Worm (Caenorhabditis elegans): ENCODE data around the gene C50F4.6.

C50F4.6 gene

ce11 chrV:9546860-9547269, 973 bp downstream of the C50F4.6 start, which contains the start of gene his-37:
TSS of gene his-37 (plus strand) at chrV:9547105.
- TF ChIP-seq zip-8 (tag; optimal IDR thresholded peaks at IDR 0.05) (no peak), nhr-28 (tag; optimal IDR thresholded peaks at IDR 0.05) (peak; percentile 33), nhr-12 (tag; optimal IDR thresholded peaks at IDR 0.05) (no peak), sptf-1 (tag; optimal IDR thresholded peaks at IDR 0.05) (peak; percentile 76), pha-4 (tag; optimal IDR thresholded peaks at IDR 0.05) (peak; percentile 95), elt-3 (tag; optimal IDR thresholded peaks at IDR 0.05) (peak; percentile 54), nhr-76 (tag; optimal IDR thresholded peaks at IDR 0.05) (no peak), ceh-39 (tag; optimal IDR thresholded peaks at IDR 0.05) (peak; percentile 86), nhr-2 (tag; optimal IDR thresholded peaks at IDR 0.05) (peak; percentile 38), bed-3 (GFP tag; optimal IDR thresholded peaks at IDR 0.05) (no peak), mls-2 (tag; optimal IDR thresholded peaks at IDR 0.05) (peak; percentile 70), ztf-11 (tag; optimal IDR thresholded peaks at IDR 0.05) (peak; percentile 78), unc-120 (tag; optimal IDR thresholded peaks at IDR 0.05; ENCODE audit: poor library complexity, severe bottlenecking) (peak; percentile 85), lin-32 (GFP tag; optimal IDR thresholded peaks at IDR 0.05) (peak; percentile 8), mep-1 (tag; optimal IDR thresholded peaks at IDR 0.05) (peak; percentile 97), tbx-8 (GFP tag; optimal IDR thresholded peaks at IDR 0.05) (peak; percentile 59), ceh-83 (GFP tag; optimal IDR thresholded peaks at IDR 0.05) (peak; percentile 68), unc-39 (tag; optimal IDR thresholded peaks at IDR 0.05) (no peak), cnd-1 (tag; optimal IDR thresholded peaks at IDR 0.05) (peak; percentile 49), lsy-2 (tag; optimal IDR thresholded peaks at IDR 0.05) (peak; percentile 86), mab-5 (tag; optimal IDR thresholded peaks at IDR 0.05) (peak; percentile 36), lin-13 (tag; optimal IDR thresholded peaks at IDR 0.05) (peak; percentile 96), M03D4.4 (tag; optimal IDR thresholded peaks at IDR 0.05) (peak; percentile 72), hlh-1 (tag; optimal IDR thresholded peaks at IDR 0.05) (peak; percentile 76), elt-1 (tag; optimal IDR thresholded peaks at IDR 0.05; ENCODE audit: borderline replicate concordance, insufficient read depth) (no peak), drap-1 (GFP tag; optimal IDR thresholded peaks at IDR 0.05) (peak; percentile 79), ceh-43 (GFP tag; optimal IDR thresholded peaks at IDR 0.05) (peak; percentile 54), ces-1 (GFP tag; optimal IDR thresholded peaks at IDR 0.05) (peak; percentile 78), unc-62 (GFP tag; optimal IDR thresholded peaks at IDR 0.05) (peak; percentile 97), nhr-237 (tag; optimal IDR thresholded peaks at IDR 0.05) (peak; percentile 96), sem-2 (GFP tag; optimal IDR thresholded peaks at IDR 0.05) (no peak), ham-2 (GFP tag; optimal IDR thresholded peaks at IDR 0.05) (peak; percentile 29)

ce11 chrV:9549459-9549858, 3.6 kb downstream of the C50F4.6 start, which contains the start of gene nstp-10:
TSS of gene nstp-10 (minus strand) at chrV:9549836.
- TF ChIP-seq mep-1 (tag; optimal IDR thresholded peaks at IDR 0.05): peak; percentile 81
- TF ChIP-seq lsy-2 (tag; optimal IDR thresholded peaks at IDR 0.05): peak; percentile 84
- TF ChIP-seq mls-2 (tag; optimal IDR thresholded peaks at IDR 0.05): no peak
- peak; percentile 47 for TF ChIP-seq lin-13 (tag; optimal IDR thresholded peaks at IDR 0.05)
- peak; percentile 8 for TF ChIP-seq nhr-237 (tag; optimal IDR thresholded peaks at IDR 0.05)
- peak; percentile 28 for TF ChIP-seq ces-1 (GFP tag; optimal IDR thresholded peaks at IDR 0.05)
- TF ChIP-seq bed-3 (GFP tag; optimal IDR thresholded peaks at IDR 0.05): no peak

DNA sequence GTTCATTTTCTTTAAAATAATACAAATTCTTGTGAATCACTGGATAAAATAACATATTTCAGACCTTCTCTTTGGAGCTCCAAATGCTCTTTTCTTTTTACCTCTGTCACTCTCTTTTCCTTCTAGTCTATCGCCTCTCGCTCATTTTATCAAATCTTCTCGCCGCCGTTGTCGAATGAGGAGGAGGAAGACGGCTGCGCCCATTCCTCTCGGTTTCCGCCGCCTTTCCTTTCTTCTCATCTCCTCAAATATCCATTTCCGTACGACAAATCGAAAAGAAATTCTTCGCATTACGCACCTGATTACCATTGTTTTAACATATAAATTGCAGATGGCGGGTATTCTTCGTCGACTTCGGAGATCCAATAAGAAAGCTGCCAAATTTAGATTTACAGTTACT, 4.4 kb downstream of the C50F4.6 start, which contains the start of gene ehbp-1:
TSS of gene ehbp-1 (plus strand) at position 332 of the 400 bp plus-strand sequence.
- TF ChIP-seq unc-120 (tag; optimal IDR thresholded peaks at IDR 0.05; ENCODE audit: poor library complexity, severe bottlenecking) (peak; percentile 58), ceh-83 (GFP tag; optimal IDR thresholded peaks at IDR 0.05) (no peak), ces-1 (GFP tag; optimal IDR thresholded peaks at IDR 0.05) (peak; percentile 78)

- TF ChIP-seq nhr-76 (tag; optimal IDR thresholded peaks at IDR 0.05): no peak
- no peak for TF ChIP-seq ceh-39 (tag; optimal IDR thresholded peaks at IDR 0.05)
- TF ChIP-seq ham-2 (GFP tag; optimal IDR thresholded peaks at IDR 0.05): no peak
- TF ChIP-seq ceh-83 (GFP tag; optimal IDR thresholded peaks at IDR 0.05): no peak
- TF ChIP-seq cnd-1 (tag; optimal IDR thresholded peaks at IDR 0.05): no peak
- no peak for TF ChIP-seq zip-8 (tag; optimal IDR thresholded peaks at IDR 0.05)
- no peak for TF ChIP-seq nhr-28 (tag; optimal IDR thresholded peaks at IDR 0.05)
- no peak for TF ChIP-seq ceh-43 (GFP tag; optimal IDR thresholded peaks at IDR 0.05)
- no peak for TF ChIP-seq elt-1 (tag; optimal IDR thresholded peaks at IDR 0.05; ENCODE audit: borderline replicate concordance, insufficient read depth)
- TF ChIP-seq ces-1 (GFP tag; optimal IDR thresholded peaks at IDR 0.05): no peak
- no peak for TF ChIP-seq elt-3 (tag; optimal IDR thresholded peaks at IDR 0.05)
- no peak for TF ChIP-seq mab-5 (tag; optimal IDR thresholded peaks at IDR 0.05)
- TF ChIP-seq nhr-12 (tag; optimal IDR thresholded peaks at IDR 0.05): no peak
- TF ChIP-seq sptf-1 (tag; optimal IDR thresholded peaks at IDR 0.05): no peak
- TF ChIP-seq bed-3 (GFP tag; optimal IDR thresholded peaks at IDR 0.05): no peak
- no peak for TF ChIP-seq lin-13 (tag; optimal IDR thresholded peaks at IDR 0.05)
- no peak for TF ChIP-seq nhr-2 (tag; optimal IDR thresholded peaks at IDR 0.05)
- TF ChIP-seq mls-2 (tag; optimal IDR thresholded peaks at IDR 0.05): no peak
Measured at ce11 chrV:9556668-9557067, 10.8 kb downstream of the C50F4.6 start.
